Worm (Caenorhabditis elegans) whole organism, L1 larva: Measurements from ENCODE around the gene R160.10.

Source experiments
- alr-1 ChIP-seq: fragments of 200-800 bp; sonication (Bioruptor generic); optimal IDR thresholded peaks from 2 replicates; lab custom pipeline; 2018; ENCODE audit warnings: borderline replicate concordance, mild to moderate bottlenecking, missing genetic modification characterization, missing compliant biosample characterization
- egl-27 ChIP-seq, 2 experiments: fragments of 150-350 bp in 1 of 2; sonication (generic microtip); optimal IDR thresholded peaks; 3 replicates each; lab custom pipeline; 2017 to 2018; ENCODE audit warnings: missing biosample characterization in 2 of 2, missing genetic modification characterization in 2 of 2, missing genetic modification reagents in 2 of 2
- lin-15B ChIP-seq: fragments of 150-350 bp; sonication (generic microtip); optimal IDR thresholded peaks from 3 replicates; lab custom pipeline; 2014; ENCODE audit warnings: missing biosample characterization, missing genetic modification characterization
- lin-35 ChIP-seq, 2 experiments: fragments of 150-350 bp; optimal IDR thresholded peaks; 2 replicates each; lab custom pipeline; 2014; ENCODE audit warnings: missing biosample characterization in 2 of 2, missing genetic modification characterization in 2 of 2, missing genetic modification reagents in 2 of 2
- mep-1 ChIP-seq: fragments of 150-350 bp; optimal IDR thresholded peaks from 2 replicates; lab custom pipeline; 2014; ENCODE audit warnings: missing biosample characterization, missing genetic modification characterization
- nhr-19 ChIP-seq: fragments of 200-800 bp; sonication (Bioruptor generic); conservative IDR thresholded peaks from 2 replicates; pipeline ENCODE4 v1.3.6; 2022; ENCODE audit warnings: missing genetic modification characterization, missing compliant biosample characterization
- unc-130 ChIP-seq: fragments of 150-350 bp; optimal IDR thresholded peaks from 2 replicates; lab custom pipeline; 2017; ENCODE audit warnings: missing biosample characterization, missing genetic modification characterization, inconsistent platforms
- unc-86 ChIP-seq: sonication (generic microtip); optimal IDR thresholded peaks from 2 replicates; lab custom pipeline; 2016; ENCODE audit warnings: missing genetic modification characterization, missing compliant biosample characterization

DNA sequence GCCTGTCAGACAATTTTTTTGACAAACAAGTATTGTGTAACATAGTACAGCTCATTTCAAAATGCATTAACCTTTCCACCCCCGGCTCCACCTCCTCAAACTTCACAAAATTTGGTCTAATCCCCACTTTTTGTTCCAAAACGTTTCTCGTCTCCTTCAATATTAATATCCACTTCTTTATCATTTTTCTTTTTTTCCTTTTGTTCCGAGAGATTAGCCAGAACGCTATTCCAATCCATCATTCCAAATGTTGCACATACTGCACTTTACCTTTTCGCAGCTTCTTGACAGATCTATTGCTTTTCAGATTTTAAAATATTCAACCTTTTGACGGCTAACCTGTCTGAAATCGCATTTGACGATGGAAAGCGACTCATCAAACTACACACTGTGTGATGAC, 35.5 kb upstream of the R160.10 start, which contains the start of gene D1079.1:
- TF ChIP-seq unc-86 (no peak), mep-1 (tag; lab: Kevin White, UChicago) (no peak), egl-27 (tag; optimal IDR thresholded peaks at IDR 0.05; lab: Kevin White, UChicago) (no peak), unc-130 (tag; lab: Kevin White, UChicago) (no peak), nhr-19 (no peak), lin-15B (no peak), lin-35 (GFP tag; optimal IDR thresholded peaks at IDR 0.05; lab: Kevin White, UChicago) (no peak), alr-1 (tag; lab: Kevin White, UChicago) (no peak)
